Worm (Caenorhabditis elegans): ENCODE data around the gene Y94H6A.5.

DNA sequence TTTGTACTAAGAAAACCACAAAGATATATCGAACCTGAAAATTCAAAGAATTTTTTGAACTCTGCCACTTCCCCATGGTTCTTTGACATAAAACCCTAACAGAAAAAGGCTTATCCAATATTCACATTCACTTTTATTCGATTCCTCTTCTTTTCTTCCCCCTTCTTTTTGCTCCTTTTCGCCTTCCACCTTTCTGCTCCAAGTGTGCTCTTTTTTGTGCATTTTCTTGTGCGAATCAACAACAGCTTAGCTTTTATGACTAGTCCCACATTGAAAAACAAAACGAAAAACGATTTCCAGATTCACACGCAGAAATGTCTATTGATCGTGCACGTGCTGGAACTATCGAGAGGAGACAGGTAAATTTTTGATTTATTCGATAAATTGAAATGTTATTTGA, 47.8 kb upstream of the Y94H6A.5 start, which contains the start of gene Y54G2A.41:
- TF ChIP-seq dao-5 (tag; optimal IDR thresholded peaks at IDR 0.05) (no peak), W03F9.2 (tag; optimal IDR thresholded peaks at IDR 0.05) (no peak), him-1 (tag; optimal IDR thresholded peaks at IDR 0.05) (no peak)

Measured in whole organism, L4/young adult.